Worm (Caenorhabditis elegans) whole organism, L4/young adult: ENCODE measurements around the gene srt-74.

ENCODE experiments used
- W03F9.2 ChIP-seq: fragments of 150-350 bp; optimal IDR thresholded peaks from 2 replicates; lab custom pipeline; 2014; ENCODE audit warnings: missing biosample characterization, missing genetic modification characterization
- dao-5 ChIP-seq: sonication (generic microtip); optimal IDR thresholded peaks from 2 replicates; lab custom pipeline; 2016; ENCODE audit warnings: missing genotype, missing genetic modification characterization, moderate library complexity, missing compliant biosample characterization
- him-1 ChIP-seq: sonication (generic microtip); optimal IDR thresholded peaks from 2 replicates; lab custom pipeline; 2016; ENCODE audit warnings: missing genotype, missing genetic modification reagents, missing genetic modification characterization, missing compliant biosample characterization

- TF ChIP-seq him-1 (tag; lab: Kevin White, UChicago) (no peak), W03F9.2 (no peak), dao-5 (tag; lab: Kevin White, UChicago) (no peak)
Measured at ce11 chrV:14293667-14294194, 11.6 kb upstream of the srt-74 start, which contains the start of gene F14D7.2.
